Fruit fly (Drosophila melanogaster): ENCODE measurements around the gene CG12206.

Gene CG12206

dm6 chrX:3431641-3432040, 42.7 kb downstream of the CG12206 start:
- TF ChIP-seq EcR (GFP tag; optimal IDR thresholded peaks at IDR 0.05) (no peak), psq (optimal IDR thresholded peaks at IDR 0.05) (no peak), pan (optimal IDR thresholded peaks at IDR 0.05) (no peak), CG8478 (optimal IDR thresholded peaks at IDR 0.05) (no peak), Dll (optimal IDR thresholded peaks at IDR 0.05) (no peak), usp (GFP tag; optimal IDR thresholded peaks at IDR 0.05) (no peak)

dm6 chrX:3429952-3430351, 44.4 kb downstream of the CG12206 start:
- no peak for TF ChIP-seq usp (GFP tag; optimal IDR thresholded peaks at IDR 0.05)
- TF ChIP-seq CG8478 (optimal IDR thresholded peaks at IDR 0.05) = no peak
- TF ChIP-seq EcR (GFP tag; optimal IDR thresholded peaks at IDR 0.05) = no peak
- TF ChIP-seq pan (optimal IDR thresholded peaks at IDR 0.05) = no peak
- no peak for TF ChIP-seq psq (optimal IDR thresholded peaks at IDR 0.05)
- TF ChIP-seq Dll (optimal IDR thresholded peaks at IDR 0.05) = no peak

dm6 chrX:3427614-3427965, 46.7 kb downstream of the CG12206 start:
- TF ChIP-seq EcR (GFP tag; optimal IDR thresholded peaks at IDR 0.05) (no peak), CG8478 (optimal IDR thresholded peaks at IDR 0.05) (no peak), usp (GFP tag; optimal IDR thresholded peaks at IDR 0.05) (no peak), pan (optimal IDR thresholded peaks at IDR 0.05) (no peak), psq (optimal IDR thresholded peaks at IDR 0.05) (no peak), Dll (optimal IDR thresholded peaks at IDR 0.05) (no peak)

- no peak for TF ChIP-seq EcR (GFP tag; optimal IDR thresholded peaks at IDR 0.05)
These were observed 47.3 kb downstream of the CG12206 start for dm6 chrX:3426803-3427613.

dm6 chrX:3424963-3425362, 49.4 kb downstream of the CG12206 start:
- no peak for TF ChIP-seq CG8478 (optimal IDR thresholded peaks at IDR 0.05)
- TF ChIP-seq Dll (optimal IDR thresholded peaks at IDR 0.05) = no peak
- no peak for TF ChIP-seq psq (optimal IDR thresholded peaks at IDR 0.05)
- TF ChIP-seq pan (optimal IDR thresholded peaks at IDR 0.05) = no peak
- TF ChIP-seq EcR (GFP tag; optimal IDR thresholded peaks at IDR 0.05) = no peak
- TF ChIP-seq usp (GFP tag; optimal IDR thresholded peaks at IDR 0.05) = no peak

- no peak for TF ChIP-seq CG8478 (optimal IDR thresholded peaks at IDR 0.05)
- no peak for TF ChIP-seq psq (optimal IDR thresholded peaks at IDR 0.05)
- TF ChIP-seq EcR (GFP tag; optimal IDR thresholded peaks at IDR 0.05) = peak in 1 of 2 experiments; percentile 63
- TF ChIP-seq Dll (optimal IDR thresholded peaks at IDR 0.05) = no peak
- TF ChIP-seq usp (GFP tag; optimal IDR thresholded peaks at IDR 0.05) = no peak
- no peak for TF ChIP-seq pan (optimal IDR thresholded peaks at IDR 0.05)
These were observed 51.0 kb downstream of the CG12206 start for dm6 chrX:3423199-3423768.
